Worm (Caenorhabditis elegans): ENCODE results near the gene eri-1.

eri-1 gene

ce11 chrIV:440509-440908 is 20.8 kb upstream of the eri-1 start, which contains the start of gene hum-8:
hum-8 (minus strand) TSS chrIV:440554.
- no peak for TF ChIP-seq bed-1 (GFP tag; IDR thresholded peaks at IDR 0.05)
- no peak for TF ChIP-seq hmg-1.2 (GFP tag; IDR thresholded peaks at IDR 0.05)
- TF ChIP-seq dox-1 (GFP tag; IDR thresholded peaks at IDR 0.05) = no peak
- peak; percentile 58 for TF ChIP-seq pha-4 (tag; optimal IDR thresholded peaks at IDR 0.05)
- no peak for TF ChIP-seq K11D2.4 (GFP tag; IDR thresholded peaks at IDR 0.05)
- TF ChIP-seq ceh-27 (GFP tag; optimal IDR thresholded peaks at IDR 0.05) = no peak
- TF ChIP-seq nhr-80 (tag; optimal IDR thresholded peaks at IDR 0.05) = peak; percentile 83
- no peak for TF ChIP-seq ceh-79 (tag; optimal IDR thresholded peaks at IDR 0.05)
- no peak for TF ChIP-seq zfh-2 (GFP tag; conservative IDR thresholded peaks at IDR 0.05)
- TF ChIP-seq attf-3 (GFP tag; conservative IDR thresholded peaks at IDR 0.05) = no peak
- no peak for TF ChIP-seq F52B5.7 (tag; optimal IDR thresholded peaks at IDR 0.05)

ce11 chrIV:438384-438783 is 18.6 kb upstream of the eri-1 start:
- no peak for TF ChIP-seq ceh-27 (GFP tag; optimal IDR thresholded peaks at IDR 0.05)
- TF ChIP-seq egl-44 (GFP tag; IDR thresholded peaks at IDR 0.05) = no peak
- no peak for TF ChIP-seq hsf-1 (GFP tag; IDR thresholded peaks at IDR 0.05)
- no peak for TF ChIP-seq Y95B8A.8 (GFP tag; IDR thresholded peaks at IDR 0.05)
- TF ChIP-seq rcor-1 (GFP tag; IDR thresholded peaks at IDR 0.05) = no peak
- TF ChIP-seq F22D6.2 (tag; optimal IDR thresholded peaks at IDR 0.05) = no peak

DNA sequence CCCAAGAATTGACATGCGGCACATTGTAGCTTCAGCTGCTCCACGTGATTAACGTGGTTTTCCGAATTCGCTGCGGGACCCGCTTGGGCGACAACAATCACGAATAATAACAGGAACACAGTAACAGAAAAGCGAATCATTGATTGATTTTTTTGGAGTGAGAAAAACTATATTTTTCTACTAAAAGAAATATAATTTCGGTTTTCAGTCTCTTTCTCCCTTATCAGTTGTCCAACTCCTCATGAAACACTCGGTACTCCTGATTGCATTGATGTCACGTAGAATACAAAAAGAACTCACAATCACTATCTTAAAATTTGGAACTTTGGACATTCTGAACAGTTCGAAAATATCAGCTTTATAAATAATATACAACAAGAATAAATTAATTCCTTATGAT is 9.1 kb upstream of the eri-1 start, which contains the start of gene Y66H1A.5:
TSS of gene Y66H1A.5 (minus strand) at position 265 of the 400 bp plus-strand sequence.
- TF ChIP-seq madf-8 (GFP tag; conservative IDR thresholded peaks at IDR 0.05) (no peak), madf-3 (GFP tag; IDR thresholded peaks at IDR 0.05) (0 out of 2 replicates have a peak, but pooled peaks have one; percentile 53), tlf-1 (GFP tag; optimal IDR thresholded peaks at IDR 0.05) (peak; percentile 37), let-607 (tag; optimal IDR thresholded peaks at IDR 0.05) (peak in 1 of 2 experiments; percentile 16), nhr-80 (tag; optimal IDR thresholded peaks at IDR 0.05) (peak; percentile 50), F37B4.10 (GFP tag; IDR thresholded peaks at IDR 0.05) (no peak), ztf-22 (GFP tag; optimal IDR thresholded peaks at IDR 0.05) (no peak)

ce11 chrIV:427100-427908 is 7.5 kb upstream of the eri-1 start:
- TF ChIP-seq pha-4 (tag; optimal IDR thresholded peaks at IDR 0.05) (no peak), ztf-6 (GFP tag; IDR thresholded peaks at IDR 0.05) (no peak), madf-3 (GFP tag; IDR thresholded peaks at IDR 0.05) (peak; percentile 66; the same call in 1 of the 2 replicates), ZK185.1 (tag; optimal IDR thresholded peaks at IDR 0.05; ENCODE audit: poor library complexity, severe bottlenecking) (no peak), attf-5 (GFP tag; optimal IDR thresholded peaks at IDR 0.05) (no peak), F57C9.4 (tag; optimal IDR thresholded peaks at IDR 0.05) (peak; percentile 16), F55B11.4 (tag; optimal IDR thresholded peaks at IDR 0.05; ENCODE audit: borderline replicate concordance, insufficient read depth) (no peak), tbx-9 (tag; optimal IDR thresholded peaks at IDR 0.05; ENCODE audit: borderline replicate concordance) (peak; percentile 24), B0261.1 (tag; optimal IDR thresholded peaks at IDR 0.05) (no peak), aptf-2 (GFP tag; conservative IDR thresholded peaks at IDR 0.05) (no peak), ekl-4 (GFP tag; IDR thresholded peaks at IDR 0.05) (peak; percentile 67; the same call in 1 of the 2 replicates), F49E8.2 (tag; optimal IDR thresholded peaks at IDR 0.05; ENCODE audit: insufficient read depth) (peak; percentile 88), dpff-1 (tag; optimal IDR thresholded peaks at IDR 0.05) (peak; percentile 61), ccch-3 (GFP tag; optimal IDR thresholded peaks at IDR 0.05) (no peak), F23B12.7 (tag; optimal IDR thresholded peaks at IDR 0.05; ENCODE audit: insufficient read depth) (no peak), lin-40 (tag; optimal IDR thresholded peaks at IDR 0.05) (no peak), hlh-26 (GFP tag; conservative IDR thresholded peaks at IDR 0.05) (no peak), Y79H2A.3 (GFP tag; conservative IDR thresholded peaks at IDR 0.05) (no peak), mcd-1 (GFP tag; IDR thresholded peaks at IDR 0.05) (peak; percentile 8; the same call in 1 of the 2 replicates), lsy-27 (tag; optimal IDR thresholded peaks at IDR 0.05; ENCODE audit: borderline replicate concordance, insufficient read depth) (no peak)

Data from whole organism, young adult.